Worm (Caenorhabditis elegans): ENCODE results near the gene F19G12.11.

F19G12.11 gene

ce11 chrX:1454385-1454784, 28.1 kb upstream of the F19G12.11 start (continued):
- TF ChIP-seq vab-7 (GFP tag; IDR thresholded peaks at IDR 0.05) (peak; percentile 16; the same call in 1 of the 2 replicates), spr-3 (GFP tag; optimal IDR thresholded peaks at IDR 0.05) (peak; percentile 50), nhr-76 (tag; optimal IDR thresholded peaks at IDR 0.05) (no peak), ceh-28 (tag; optimal IDR thresholded peaks at IDR 0.05) (no peak), Y48G9A.11 (GFP tag; IDR thresholded peaks at IDR 0.05) (no peak), ceh-44 (GFP tag; IDR thresholded peaks at IDR 0.05) (no peak), zip-11 (GFP tag; IDR thresholded peaks at IDR 0.05) (no peak), nhr-237 (tag; optimal IDR thresholded peaks at IDR 0.05) (no peak), nhr-6 (tag; optimal IDR thresholded peaks at IDR 0.05) (peak; percentile 95), lsy-2 (tag; optimal IDR thresholded peaks at IDR 0.05) (peak; percentile 63 to 82), dmd-9 (GFP tag; IDR thresholded peaks at IDR 0.05) (peak; percentile 80), cey-2 (tag; optimal IDR thresholded peaks at IDR 0.05; ENCODE audit: borderline replicate concordance, insufficient read depth) (peak; percentile 2), arid-1 (GFP tag; conservative IDR thresholded peaks at IDR 0.05) (peak; percentile 86), F26F4.8 (GFP tag; conservative IDR thresholded peaks at IDR 0.05) (no peak), attf-4 (tag; optimal IDR thresholded peaks at IDR 0.05) (peak; percentile 70), lir-3 (tag; optimal IDR thresholded peaks at IDR 0.05) (peak; percentile 10), nhr-11 (tag; optimal IDR thresholded peaks at IDR 0.05) (peak; percentile 93), zag-1 (tag; optimal IDR thresholded peaks at IDR 0.05) (no peak), D1046.2 (GFP tag; IDR thresholded peaks at IDR 0.05) (no peak), lin-13 (GFP tag; optimal IDR thresholded peaks at IDR 0.05) (peak; percentile 44)

- no peak for TF ChIP-seq T20F7.1 (GFP tag; optimal IDR thresholded peaks at IDR 0.05)
- peak; percentile 63 for TF ChIP-seq hlh-11 (tag; optimal IDR thresholded peaks at IDR 0.05)
- no peak for TF ChIP-seq jun-1 (tag; optimal IDR thresholded peaks at IDR 0.05)
- peak; percentile 13 for TF ChIP-seq fos-1 (tag; optimal IDR thresholded peaks at IDR 0.05)
- no peak for TF ChIP-seq madf-5 (GFP tag; IDR thresholded peaks at IDR 0.05)
- peak in 1 of 2 experiments; percentile 88 for TF ChIP-seq unc-62 (GFP tag; optimal IDR thresholded peaks at IDR 0.05 in 1 of 2)
- no peak for TF ChIP-seq unc-62 (tag; optimal IDR thresholded peaks at IDR 0.05)
- TF ChIP-seq dpl-1 (GFP tag; optimal IDR thresholded peaks at IDR 0.05), result no peak
- 0 out of 2 replicates have a peak, but pooled peaks have one; percentile 10 for TF ChIP-seq pha-4 (GFP tag; IDR thresholded peaks at IDR 0.05)
- peak; percentile 67 for TF ChIP-seq pha-4 (tag; optimal IDR thresholded peaks at IDR 0.05)
- peak; percentile 56 for TF ChIP-seq dve-1 (tag; optimal IDR thresholded peaks at IDR 0.05; ENCODE audit: insufficient read depth)
- no peak for TF ChIP-seq R02D3.7 (tag; optimal IDR thresholded peaks at IDR 0.05)
- TF ChIP-seq arid-1 (GFP tag; conservative IDR thresholded peaks at IDR 0.05), result no peak
- no peak for TF ChIP-seq Y5F2A.4 (GFP tag; optimal IDR thresholded peaks at IDR 0.05)
- TF ChIP-seq lim-7 (GFP tag; IDR thresholded peaks at IDR 0.05), result no peak
- TF ChIP-seq dmd-6 (GFP tag; IDR thresholded peaks at IDR 0.05), result peak; percentile 59
- no peak for TF ChIP-seq ama-1 (optimal IDR thresholded peaks at IDR 0.05)
- TF ChIP-seq pqm-1 (tag; optimal IDR thresholded peaks at IDR 0.05), result peak; percentile 48
- no peak for TF ChIP-seq F44E2.7 (GFP tag; IDR thresholded peaks at IDR 0.05)
- no peak for TF ChIP-seq mxl-3 (GFP tag; optimal IDR thresholded peaks at IDR 0.05)
- peak; percentile 4 for TF ChIP-seq aha-1 (tag)
- no peak for TF ChIP-seq mep-1 (tag; optimal IDR thresholded peaks at IDR 0.05)
- TF ChIP-seq nhr-48 (tag; optimal IDR thresholded peaks at IDR 0.05), result no peak
- no peak for TF ChIP-seq egl-43 (GFP tag; IDR thresholded peaks at IDR 0.05)
- peak; percentile 50 for TF ChIP-seq mes-2 (tag; optimal IDR thresholded peaks at IDR 0.05; ENCODE audit: poor library complexity, severe bottlenecking)
- no peak for TF ChIP-seq php-3 (GFP tag; IDR thresholded peaks at IDR 0.05)
- TF ChIP-seq T26A8.4 (GFP tag; IDR thresholded peaks at IDR 0.05), result no peak
- TF ChIP-seq snpc-1.2 (GFP tag; IDR thresholded peaks at IDR 0.05), result no peak
- no peak for TF ChIP-seq nhr-76 (tag; optimal IDR thresholded peaks at IDR 0.05)
- no peak for TF ChIP-seq egl-27 (tag; optimal IDR thresholded peaks at IDR 0.05)
- no peak for TF ChIP-seq Y75B8A.6 (GFP tag; IDR thresholded peaks at IDR 0.05)
- TF ChIP-seq tag-97 (GFP tag; IDR thresholded peaks at IDR 0.05), result no peak
- TF ChIP-seq zfp-2 (tag; optimal IDR thresholded peaks at IDR 0.05), result no peak
- no peak for TF ChIP-seq zag-1 (tag; optimal IDR thresholded peaks at IDR 0.05)
- TF ChIP-seq lir-3 (tag; optimal IDR thresholded peaks at IDR 0.05), result no peak
- TF ChIP-seq gei-8 (GFP tag; optimal IDR thresholded peaks at IDR 0.05), result no peak
These were observed 27.4 kb upstream of the F19G12.11 start, which contains the start of gene cebp-1 for ce11 chrX:1453770-1454169. TSS of gene cebp-1 (minus strand) at chrX:1453868.
